Fruit fly (Drosophila melanogaster) whole organism, prepupa: ENCODE measurements around the gene CG6938.

Experiments used
- Blimp-1 ChIP-seq: fragments of 200-800 bp; sonication (Bioruptor generic); optimal IDR thresholded peaks from 3 replicates; lab custom pipeline; 2017; ENCODE audit warnings: missing biosample characterization, missing genetic modification characterization, mild to moderate bottlenecking, moderate library complexity, missing genetic modification reagents
- CG10631 ChIP-seq: fragments of 200-800 bp; sonication (Bioruptor generic); optimal IDR thresholded peaks from 2 replicates; lab custom pipeline; 2016; ENCODE audit warnings: missing biosample characterization, missing genetic modification characterization
- CG10669 ChIP-seq: fragments of 200-800 bp; sonication (Bioruptor generic); optimal IDR thresholded peaks from 3 replicates; lab custom pipeline; 2018; ENCODE audit warnings: missing biosample characterization, mild to moderate bottlenecking, missing genetic modification characterization, moderate library complexity
- CG11294 ChIP-seq: fragments of 200-800 bp; sonication (Bioruptor generic); IDR thresholded peaks from 2 replicates; pipeline ENCODE4 v1.3.6; 2022; ENCODE audit warnings: missing biosample characterization, missing genetic modification characterization
- CG11762 ChIP-seq: fragments of 200-800 bp; sonication (Bioruptor generic); optimal IDR thresholded peaks from 3 replicates; lab custom pipeline; 2016; ENCODE audit warnings: missing biosample characterization, missing genetic modification characterization; ENCODE audit not compliant: insufficient read depth
- CG11902 ChIP-seq: fragments of 200-800 bp; sonication (Bioruptor generic); optimal IDR thresholded peaks from 3 replicates; lab custom pipeline; 2016; ENCODE audit warnings: missing biosample characterization, missing genetic modification characterization
- CG15336 ChIP-seq: fragments of 200-800 bp; sonication (Bioruptor generic); IDR thresholded peaks from 2 replicates; pipeline ENCODE4 v1.3.6; 2022; ENCODE audit warnings: missing biosample characterization, missing genetic modification characterization
- CG1621 ChIP-seq: fragments of 200-800 bp; sonication (Bioruptor generic); optimal IDR thresholded peaks from 3 replicates; lab custom pipeline; 2018; ENCODE audit warnings: missing biosample characterization, mild to moderate bottlenecking, missing genetic modification characterization
- CG3032 ChIP-seq: fragments of 200-800 bp; optimal IDR thresholded peaks from 2 replicates; lab custom pipeline; 2019; ENCODE audit warnings: missing biosample characterization, mild to moderate bottlenecking, missing genetic modification characterization, moderate library complexity
- CG31627 ChIP-seq: fragments of 200-800 bp; sonication (Bioruptor generic); optimal IDR thresholded peaks from 3 replicates; lab custom pipeline; 2016; ENCODE audit warnings: missing biosample characterization, missing genetic modification characterization
- CG32006 ChIP-seq: fragments of 200-800 bp; sonication (Bioruptor generic); optimal IDR thresholded peaks from 3 replicates; lab custom pipeline; 2017; ENCODE audit warnings: missing biosample characterization, mild to moderate bottlenecking, missing genetic modification characterization
- CG3919 ChIP-seq: fragments of 200-800 bp; sonication (Bioruptor generic); optimal IDR thresholded peaks from 3 replicates; lab custom pipeline; 2016; ENCODE audit warnings: missing biosample characterization, missing genetic modification characterization
- CG4318 ChIP-seq: fragments of 200-800 bp; sonication (Bioruptor generic); optimal IDR thresholded peaks from 3 replicates; lab custom pipeline; 2017; ENCODE audit warnings: missing biosample characterization, mild to moderate bottlenecking, missing genetic modification characterization
- CG6792 ChIP-seq: fragments of 200-800 bp; sonication (Bioruptor generic); optimal IDR thresholded peaks from 3 replicates; lab custom pipeline; 2016; ENCODE audit warnings: missing biosample characterization, missing genetic modification characterization
- CG6808 ChIP-seq: fragments of 200-800 bp; sonication (Bioruptor generic); optimal IDR thresholded peaks from 3 replicates; lab custom pipeline; 2017; ENCODE audit warnings: missing biosample characterization, missing genetic modification characterization, mild to moderate bottlenecking, moderate library complexity, missing genetic modification reagents
- CG6854 ChIP-seq: fragments of 200-800 bp; sonication (Bioruptor generic); optimal IDR thresholded peaks from 2 replicates; lab custom pipeline; 2017; ENCODE audit warnings: missing biosample characterization, mild to moderate bottlenecking, missing genetic modification characterization
- CG8119 ChIP-seq: fragments of 200-800 bp; sonication (Bioruptor generic); IDR thresholded peaks from 3 replicates; pipeline ENCODE4 v1.3.6; 2022; ENCODE audit warnings: missing biosample characterization, missing genetic modification characterization
- CG8319 ChIP-seq: fragments of 200-800 bp; sonication (Bioruptor generic); optimal IDR thresholded peaks from 3 replicates; lab custom pipeline; 2016; ENCODE audit warnings: missing biosample characterization, missing genetic modification characterization
- CG8632 ChIP-seq: fragments of 200-800 bp; sonication (Bioruptor generic); optimal IDR thresholded peaks from 3 replicates; lab custom pipeline; 2016; ENCODE audit warnings: missing biosample characterization, missing genetic modification characterization
- CG9139 ChIP-seq: fragments of 200-800 bp; sonication (Bioruptor generic); optimal IDR thresholded peaks from 3 replicates; lab custom pipeline; 2017; ENCODE audit warnings: missing biosample characterization, mild to moderate bottlenecking, missing genetic modification characterization
- Eip75B ChIP-seq: fragments of 200-800 bp; sonication (Bioruptor generic); optimal IDR thresholded peaks from 3 replicates; lab custom pipeline; 2016; ENCODE audit warnings: missing biosample characterization, missing genetic modification characterization
- Eip93F ChIP-seq: fragments of 200-800 bp; sonication (Bioruptor generic); optimal IDR thresholded peaks from 2 replicates; lab custom pipeline; 2016; ENCODE audit warnings: missing biosample characterization, mild to moderate bottlenecking, missing genetic modification characterization
- Ets21C ChIP-seq: fragments of 200-800 bp; sonication (Bioruptor generic); optimal IDR thresholded peaks from 3 replicates; lab custom pipeline; 2016; ENCODE audit warnings: missing biosample characterization, missing genetic modification characterization
- Gug ChIP-seq: fragments of 200-800 bp; sonication (Bioruptor generic); IDR thresholded peaks from 2 replicates; pipeline ENCODE4 v1.3.6; 2022; ENCODE audit warnings: missing biosample characterization, missing genetic modification characterization
- Hr38 ChIP-seq: sonication (Bioruptor generic); optimal IDR thresholded peaks from 2 replicates; lab custom pipeline; 2016; ENCODE audit warnings: missing biosample characterization, missing genetic modification characterization
- Hr39 ChIP-seq: fragments of 200-800 bp; sonication (Bioruptor generic); optimal IDR thresholded peaks from 2 replicates; lab custom pipeline; 2016; ENCODE audit warnings: missing biosample characterization, missing genetic modification characterization
- Hr4 ChIP-seq: fragments of 200-800 bp; sonication (Bioruptor generic); optimal IDR thresholded peaks from 3 replicates; lab custom pipeline; 2016; ENCODE audit warnings: missing biosample characterization, missing genetic modification characterization
- Lpt ChIP-seq: fragments of 200-800 bp; sonication (Bioruptor generic); optimal IDR thresholded peaks from 3 replicates; lab custom pipeline; 2016; ENCODE audit warnings: missing biosample characterization, missing genetic modification characterization
- Met ChIP-seq: fragments of 200-800 bp; sonication (Bioruptor generic); optimal IDR thresholded peaks from 3 replicates; lab custom pipeline; 2016; ENCODE audit warnings: missing biosample characterization, missing genetic modification characterization
- OdsH ChIP-seq: fragments of 200-800 bp; sonication (Bioruptor generic); optimal IDR thresholded peaks from 3 replicates; lab custom pipeline; 2016; ENCODE audit warnings: missing biosample characterization, missing genetic modification characterization
- Sox102F ChIP-seq: fragments of 200-800 bp; sonication (Bioruptor generic); optimal IDR thresholded peaks from 2 replicates; lab custom pipeline; 2016; ENCODE audit warnings: missing biosample characterization, mild to moderate bottlenecking, missing genetic modification characterization
- achi ChIP-seq: fragments of 200-800 bp; sonication (Bioruptor generic); optimal IDR thresholded peaks from 3 replicates; lab custom pipeline; 2016; ENCODE audit warnings: missing biosample characterization, missing genetic modification characterization
- acj6 ChIP-seq: fragments of 200-800 bp; sonication (Bioruptor generic); optimal IDR thresholded peaks from 3 replicates; lab custom pipeline; 2016; ENCODE audit warnings: missing biosample characterization, missing genetic modification characterization
- cyc ChIP-seq: fragments of 200-800 bp; sonication (Bioruptor generic); optimal IDR thresholded peaks from 3 replicates; lab custom pipeline; 2016; ENCODE audit warnings: missing biosample characterization, missing genetic modification characterization
- dsx ChIP-seq: fragments of 200-800 bp; optimal IDR thresholded peaks from 3 replicates; lab custom pipeline; 2019; ENCODE audit warnings: missing biosample characterization, mild to moderate bottlenecking, missing genetic modification characterization, moderate library complexity; ENCODE audit not compliant: poor library complexity, severe bottlenecking
- eg ChIP-seq: fragments of 200-800 bp; sonication (Bioruptor generic); IDR thresholded peaks from 3 replicates; pipeline ENCODE4 v1.3.6; 2022; ENCODE audit warnings: missing biosample characterization, missing genetic modification characterization
- fd59A ChIP-seq: fragments of 200-800 bp; sonication (Bioruptor generic); optimal IDR thresholded peaks from 2 replicates; lab custom pipeline; 2017; ENCODE audit warnings: missing biosample characterization, mild to moderate bottlenecking, missing genetic modification characterization, missing genetic modification reagents
- fd85E ChIP-seq: fragments of 200-800 bp; sonication (Bioruptor generic); optimal IDR thresholded peaks from 3 replicates; lab custom pipeline; 2016; ENCODE audit warnings: missing biosample characterization, missing genetic modification characterization
- fkh ChIP-seq: fragments of 200-800 bp; sonication (Bioruptor generic); optimal IDR thresholded peaks from 3 replicates; lab custom pipeline; 2017; ENCODE audit warnings: missing biosample characterization, mild to moderate bottlenecking, missing genetic modification characterization, moderate library complexity
- lz ChIP-seq: fragments of 200-800 bp; sonication (Bioruptor generic); optimal IDR thresholded peaks from 3 replicates; lab custom pipeline; 2016; ENCODE audit warnings: missing biosample characterization, missing genetic modification characterization
- net ChIP-seq: fragments of 200-800 bp; sonication (Bioruptor generic); optimal IDR thresholded peaks from 3 replicates; lab custom pipeline; 2016; ENCODE audit warnings: missing biosample characterization, missing genetic modification characterization
- pdm3 ChIP-seq: fragments of 200-800 bp; sonication (Bioruptor generic); optimal IDR thresholded peaks from 3 replicates; lab custom pipeline; 2016; ENCODE audit warnings: missing biosample characterization, missing genetic modification characterization
- spab ChIP-seq: fragments of 200-800 bp; sonication (Bioruptor generic); optimal IDR thresholded peaks from 2 replicates; lab custom pipeline; 2017; ENCODE audit warnings: missing biosample characterization, mild to moderate bottlenecking, missing genetic modification characterization, missing genetic modification reagents
- ss ChIP-seq, 2 experiments: fragments of 200-800 bp; sonication (Bioruptor generic); optimal IDR thresholded peaks; 2 replicates in 1 of 2; 3 replicates in 1 of 2; lab custom pipeline; 2017 to 2018; ENCODE audit warnings: mild to moderate bottlenecking in 2 of 2, missing biosample characterization in 2 of 2, missing genetic modification characterization in 2 of 2, moderate library complexity in 1 of 2
- topi ChIP-seq: fragments of 200-800 bp; sonication (Bioruptor generic); optimal IDR thresholded peaks from 3 replicates; lab custom pipeline; 2016; ENCODE audit warnings: missing biosample characterization, missing genetic modification characterization

The CG6938 gene

dm6 chr3L:12013698-12014097, 29.0 kb downstream of the CG6938 start (continued):
- TF ChIP-seq CG11902 (GFP tag; lab: Kevin White, UChicago) (no peak), CG6792 (GFP tag; lab: Kevin White, UChicago) (peak; percentile 16), Hr4 (peak; percentile 23), CG8319 (GFP tag; lab: Kevin White, UChicago) (peak; percentile 0), Blimp-1 (GFP tag; lab: Kevin White, UChicago) (no peak), Sox102F (GFP tag; lab: Kevin White, UChicago) (no peak), Eip93F (GFP tag; lab: Kevin White, UChicago) (no peak), Hr39 (GFP tag; lab: Kevin White, UChicago) (peak; percentile 4), fkh (GFP tag; lab: Kevin White, UChicago) (no peak), fd59A (GFP tag; lab: Kevin White, UChicago) (peak; percentile 39), CG6854 (GFP tag; lab: Kevin White, UChicago) (no peak), CG10669 (peak; percentile 45), Ets21C (GFP tag; lab: Kevin White, UChicago) (no peak), CG11294 (no peak), topi (GFP tag; lab: Kevin White, UChicago) (no peak), net (GFP tag; lab: Kevin White, UChicago) (no peak), acj6 (GFP tag; lab: Kevin White, UChicago) (no peak)
- TF ChIP-seq, all 60 proteins: peak for 24

dm6 chr3L:12014272-12014671, 29.6 kb downstream of the CG6938 start:
- peak; percentile 59 to 74 for TF ChIP-seq ss (GFP tag; optimal IDR thresholded peaks at IDR 0.05; lab: Kevin White, UChicago)
- TF ChIP-seq Lpt (GFP tag; lab: Kevin White, UChicago) = no peak
- TF ChIP-seq CG6854 (GFP tag; lab: Kevin White, UChicago) = peak; percentile 36
- TF ChIP-seq dsx (GFP tag; lab: Kevin White, UChicago) = peak; percentile 18
- TF ChIP-seq CG6808 (GFP tag; lab: Kevin White, UChicago) = peak; percentile 50
- no peak for TF ChIP-seq Met
- TF ChIP-seq CG9139 (GFP tag; lab: Kevin White, UChicago) = peak; percentile 57

dm6 chr3L:12016186-12016585, 31.5 kb downstream of the CG6938 start:
- TF ChIP-seq Gug (GFP tag; lab: Robert Waterston, UW) (no peak; the same call in 1 of the 2 replicates), net (GFP tag; lab: Kevin White, UChicago) (peak; percentile 21), pdm3 (peak; percentile 6), Eip93F (GFP tag; lab: Kevin White, UChicago) (no peak), fd59A (GFP tag; lab: Kevin White, UChicago) (no peak), CG1621 (tag; lab: Kevin White, UChicago) (no peak), Eip75B (GFP tag; lab: Kevin White, UChicago) (peak; percentile 1), CG6854 (GFP tag; lab: Kevin White, UChicago) (peak; percentile 68), OdsH (GFP tag; lab: Kevin White, UChicago) (peak; percentile 62), lz (peak; percentile 24), acj6 (GFP tag; lab: Kevin White, UChicago) (peak; percentile 53), CG3919 (GFP tag; lab: Kevin White, UChicago) (peak; percentile 45), fd85E (no peak), Hr38 (GFP tag; lab: Kevin White, UChicago) (no peak), spab (GFP tag; lab: Kevin White, UChicago) (no peak), dsx (GFP tag; lab: Kevin White, UChicago) (no peak), CG9139 (GFP tag; lab: Kevin White, UChicago) (no peak), CG8632 (peak; percentile 76), CG3032 (tag; lab: Kevin White, UChicago) (peak; percentile 5), CG15336 (peak; percentile 67), CG31627 (GFP tag; lab: Kevin White, UChicago) (peak; percentile 20), achi (GFP tag; lab: Kevin White, UChicago) (peak; percentile 70), cyc (GFP tag; lab: Kevin White, UChicago) (peak; percentile 41), eg (GFP tag; lab: Robert Waterston, UW) (peak; percentile 80), ss (GFP tag; optimal IDR thresholded peaks at IDR 0.05; lab: Kevin White, UChicago) (no peak), CG6792 (GFP tag; lab: Kevin White, UChicago) (peak; percentile 47), CG11762 (peak; percentile 31), Lpt (GFP tag; lab: Kevin White, UChicago) (no peak), Met (peak; percentile 57), CG10669 (no peak), CG8119 (GFP tag; lab: Robert Waterston, UW) (peak; percentile 58; the same call in 2 of the 3 replicates), CG4318 (GFP tag; lab: Kevin White, UChicago) (no peak), Sox102F (GFP tag; lab: Kevin White, UChicago) (peak; percentile 64), CG32006 (peak; percentile 57), CG10631 (GFP tag; lab: Kevin White, UChicago) (peak; percentile 22), Blimp-1 (GFP tag; lab: Kevin White, UChicago) (peak; percentile 56)
